Fruit fly (Drosophila melanogaster) whole organism, embryonic: ENCODE results near the gene CG6912.

ENCODE experiments used
- Bteb2 ChIP-seq: fragments of 200-800 bp; sonication (Bioruptor generic); optimal IDR thresholded peaks from 2 replicates; lab custom pipeline; 2016; ENCODE audit warnings: missing biosample characterization, missing genetic modification characterization
- CG11085 ChIP-seq: fragments of 200-800 bp; sonication (Bioruptor generic); IDR thresholded peaks from 2 replicates; pipeline ENCODE4 v1.3.6; 2022; ENCODE audit warnings: missing biosample characterization, missing genetic modification characterization
- CG11093 ChIP-seq: fragments of 200-800 bp; sonication (Bioruptor generic); IDR thresholded peaks from 3 replicates; pipeline ENCODE4 v1.3.6; 2022; ENCODE audit warnings: missing biosample characterization, missing genetic modification characterization
- CG11247 ChIP-seq: fragments of 200-800 bp; sonication (Bioruptor generic); IDR thresholded peaks from 2 replicates; pipeline ENCODE4 v1.3.6; 2022; ENCODE audit warnings: missing biosample characterization, missing genetic modification characterization
- CG11456 ChIP-seq: fragments of 200-800 bp; sonication (Bioruptor generic); IDR thresholded peaks from 3 replicates; pipeline ENCODE4 v1.3.6; 2022; ENCODE audit warnings: missing biosample characterization, missing genetic modification characterization
- CG11696 ChIP-seq: fragments of 200-800 bp; sonication (Bioruptor generic); IDR thresholded peaks from 2 replicates; pipeline ENCODE4 v1.3.6; 2022; ENCODE audit warnings: missing biosample characterization, missing genetic modification characterization
- CG13296 ChIP-seq: fragments of 200-800 bp; sonication (Bioruptor generic); optimal IDR thresholded peaks from 3 replicates; lab custom pipeline; 2018; ENCODE audit warnings: missing biosample characterization, mild to moderate bottlenecking, missing genetic modification characterization
- CG13775 ChIP-seq: fragments of 200-800 bp; sonication (Bioruptor generic); optimal IDR thresholded peaks from 3 replicates; lab custom pipeline; 2017; ENCODE audit warnings: missing biosample characterization, mild to moderate bottlenecking, missing genetic modification characterization
- CG16863 ChIP-seq: fragments of 200-800 bp; sonication (Bioruptor generic); optimal IDR thresholded peaks from 3 replicates; lab custom pipeline; 2016; ENCODE audit warnings: missing biosample characterization, missing genetic modification characterization
- CG17328 ChIP-seq: fragments of 200-800 bp; sonication (Bioruptor generic); IDR thresholded peaks from 2 replicates; pipeline ENCODE4 v1.3.6; 2022; ENCODE audit warnings: missing biosample characterization, missing genetic modification characterization
- CG30431 ChIP-seq: fragments of 200-800 bp; sonication (Bioruptor generic); optimal IDR thresholded peaks from 2 replicates; lab custom pipeline; 2017; ENCODE audit warnings: missing biosample characterization, missing genetic modification characterization
- CG6175 ChIP-seq: fragments of 200-800 bp; sonication (Bioruptor generic); IDR thresholded peaks from 3 replicates; pipeline ENCODE4 v1.3.6; 2022; ENCODE audit warnings: missing biosample characterization, missing genetic modification characterization
- CG6683 ChIP-seq: fragments of 200-800 bp; sonication (Bioruptor generic); optimal IDR thresholded peaks from 2 replicates; lab custom pipeline; 2017; ENCODE audit warnings: missing biosample characterization, mild to moderate bottlenecking, missing genetic modification characterization, missing genetic modification reagents
- CG6765 ChIP-seq: fragments of 200-800 bp; sonication (Bioruptor generic); optimal IDR thresholded peaks from 3 replicates; lab custom pipeline; 2017; ENCODE audit warnings: missing biosample characterization, mild to moderate bottlenecking, missing genetic modification characterization
- CG6854 ChIP-seq: fragments of 200-800 bp; sonication (Bioruptor generic); optimal IDR thresholded peaks from 3 replicates; lab custom pipeline; 2017; ENCODE audit warnings: missing biosample characterization, mild to moderate bottlenecking, missing genetic modification characterization
- CG7556 ChIP-seq: fragments of 200-800 bp; sonication (Bioruptor generic); optimal IDR thresholded peaks from 2 replicates; lab custom pipeline; 2017; ENCODE audit warnings: missing biosample characterization, mild to moderate bottlenecking, missing genetic modification characterization
- CG8924 ChIP-seq: fragments of 200-800 bp; optimal IDR thresholded peaks from 3 replicates; lab custom pipeline; 2019; ENCODE audit warnings: missing biosample characterization, mild to moderate bottlenecking, missing genetic modification characterization, moderate library complexity
- CG9215 ChIP-seq: fragments of 200-800 bp; sonication (Bioruptor generic); IDR thresholded peaks from 2 replicates; pipeline ENCODE4 v1.3.6; 2022; ENCODE audit warnings: missing biosample characterization, missing genetic modification characterization
- CG9876 ChIP-seq: fragments of 200-800 bp; sonication (Bioruptor generic); optimal IDR thresholded peaks from 2 replicates; lab custom pipeline; 2016; ENCODE audit warnings: missing biosample characterization, missing genetic modification characterization
- CG9932 ChIP-seq: fragments of 200-800 bp; sonication (Bioruptor generic); IDR thresholded peaks from 2 replicates; pipeline ENCODE4 v1.3.6; 2022; ENCODE audit warnings: missing biosample characterization, missing genetic modification characterization
- Dad ChIP-seq: fragments of 200-800 bp; sonication (Bioruptor generic); optimal IDR thresholded peaks from 3 replicates; lab custom pipeline; 2016; ENCODE audit warnings: missing biosample characterization, missing genetic modification characterization
- Dbx ChIP-seq: fragments of 200-800 bp; sonication (Bioruptor generic); IDR thresholded peaks from 3 replicates; pipeline ENCODE4 v1.3.6; 2022; ENCODE audit warnings: missing biosample characterization, missing genetic modification characterization
- Dp ChIP-seq: fragments of 200-800 bp; sonication (Bioruptor generic); optimal IDR thresholded peaks from 2 replicates; lab custom pipeline; 2018; ENCODE audit warnings: missing biosample characterization, mild to moderate bottlenecking, missing genetic modification characterization, moderate library complexity
- Ets97D ChIP-seq: fragments of 200-800 bp; sonication (Bioruptor generic); optimal IDR thresholded peaks from 3 replicates; lab custom pipeline; 2016; ENCODE audit warnings: missing biosample characterization, missing genetic modification characterization
- H15 ChIP-seq: fragments of 200-800 bp; sonication (Bioruptor generic); IDR thresholded peaks from 3 replicates; pipeline ENCODE4 v1.3.6; 2022; ENCODE audit warnings: missing biosample characterization, missing genetic modification characterization
- H2.0 ChIP-seq: fragments of 200-800 bp; sonication (Bioruptor generic); IDR thresholded peaks from 2 replicates; pipeline ENCODE4 v1.3.6; 2022; ENCODE audit warnings: missing biosample characterization, missing genetic modification characterization
- HLH3B ChIP-seq: fragments of 200-800 bp; sonication (Bioruptor generic); IDR thresholded peaks from 2 replicates; pipeline ENCODE4 v1.3.6; 2022; ENCODE audit warnings: missing biosample characterization, missing genetic modification characterization
- HLH4C ChIP-seq: fragments of 200-800 bp; sonication (Bioruptor generic); IDR thresholded peaks from 3 replicates; pipeline ENCODE4 v1.3.6; 2022; ENCODE audit warnings: missing biosample characterization, missing genetic modification characterization; ENCODE audit not compliant: partially characterized antibody
- Poxn ChIP-seq: fragments of 200-800 bp; sonication (Bioruptor generic); IDR thresholded peaks from 2 replicates; pipeline ENCODE4 v1.3.6; 2022; ENCODE audit warnings: missing biosample characterization, missing genetic modification characterization
- Ptx1 ChIP-seq: fragments of 200-800 bp; sonication (Bioruptor generic); IDR thresholded peaks from 2 replicates; pipeline ENCODE4 v1.3.6; 2022; ENCODE audit warnings: missing biosample characterization, missing genetic modification characterization
- Rfx ChIP-seq: fragments of 200-800 bp; sonication (Bioruptor generic); IDR thresholded peaks from 2 replicates; pipeline ENCODE4 v1.3.6; 2022; ENCODE audit warnings: missing biosample characterization, missing genetic modification characterization
- TFAM ChIP-seq: fragments of 200-800 bp; sonication (Bioruptor generic); optimal IDR thresholded peaks from 2 replicates; lab custom pipeline; 2017; ENCODE audit warnings: missing biosample characterization, missing genetic modification characterization, inconsistent platforms
- Vsx1 ChIP-seq: fragments of 200-800 bp; sonication (Bioruptor generic); optimal IDR thresholded peaks from 2 replicates; lab custom pipeline; 2017; ENCODE audit warnings: missing biosample characterization, mild to moderate bottlenecking, missing genetic modification characterization, missing genetic modification reagents
- ap ChIP-seq: fragments of 200-800 bp; sonication (Bioruptor generic); IDR thresholded peaks from 2 replicates; pipeline ENCODE4 v1.3.6; 2022; ENCODE audit warnings: missing biosample characterization, missing genetic modification characterization
- az2 ChIP-seq: fragments of 200-800 bp; sonication (Bioruptor generic); optimal IDR thresholded peaks from 3 replicates; lab custom pipeline; 2016; ENCODE audit warnings: missing biosample characterization, missing genetic modification characterization
- cg ChIP-seq: fragments of 200-800 bp; sonication (Bioruptor generic); optimal IDR thresholded peaks from 3 replicates; lab custom pipeline; 2019; ENCODE audit warnings: missing biosample characterization, mild to moderate bottlenecking, missing genetic modification characterization, moderate library complexity
- croc ChIP-seq: fragments of 200-800 bp; sonication (Bioruptor generic); conservative IDR thresholded peaks from 3 replicates; pipeline ENCODE4 v1.3.6; 2022; ENCODE audit warnings: missing biosample characterization, missing genetic modification characterization
- cwo ChIP-seq: fragments of 200-800 bp; sonication (Bioruptor generic); optimal IDR thresholded peaks from 3 replicates; lab custom pipeline; 2017; ENCODE audit warnings: missing biosample characterization, missing genetic modification characterization, mild to moderate bottlenecking, moderate library complexity, missing genetic modification reagents
- danr ChIP-seq: fragments of 200-800 bp; sonication (Bioruptor generic); IDR thresholded peaks from 2 replicates; pipeline ENCODE4 v1.3.6; 2022; ENCODE audit warnings: missing biosample characterization, missing genetic modification characterization
- eve ChIP-seq, 2 experiments: fragments of >200 bp; optimal IDR thresholded peaks; 2 replicates each; lab custom pipeline; 2017; ENCODE audit warnings: missing biosample characterization in 2 of 2, missing genetic modification characterization in 2 of 2
- grau ChIP-seq: fragments of 200-800 bp; optimal IDR thresholded peaks from 3 replicates; lab custom pipeline; 2019; ENCODE audit warnings: missing biosample characterization, mild to moderate bottlenecking, missing genetic modification characterization, moderate library complexity
- gro ChIP-seq: fragments of 200-800 bp; sonication (Bioruptor generic); optimal IDR thresholded peaks from 2 replicates; lab custom pipeline; 2016; ENCODE audit warnings: missing biosample characterization, missing genetic modification characterization
- gsb ChIP-seq: fragments of 200-800 bp; sonication (Bioruptor generic); IDR thresholded peaks from 2 replicates; pipeline ENCODE4 v1.3.6; 2022; ENCODE audit warnings: missing biosample characterization, missing genetic modification characterization
- kay ChIP-seq: fragments of 200-800 bp; sonication (Bioruptor generic); optimal IDR thresholded peaks from 2 replicates; lab custom pipeline; 2016; ENCODE audit warnings: missing biosample characterization, missing genetic modification characterization
- lbe ChIP-seq: fragments of 200-800 bp; sonication (Bioruptor generic); optimal IDR thresholded peaks from 2 replicates; lab custom pipeline; 2016; ENCODE audit warnings: missing biosample characterization, mild to moderate bottlenecking, missing genetic modification characterization
- otp ChIP-seq: fragments of 200-800 bp; sonication (Bioruptor generic); IDR thresholded peaks from 3 replicates; pipeline ENCODE4, ENCODE4 v1.3.6; 2022; ENCODE audit warnings: missing biosample characterization, missing genetic modification characterization
- ranshi ChIP-seq: fragments of 200-800 bp; sonication (Bioruptor generic); IDR thresholded peaks from 2 replicates; pipeline ENCODE4 v1.3.6; 2022; ENCODE audit warnings: missing biosample characterization, missing genetic modification characterization
- row ChIP-seq: fragments of 200-800 bp; sonication (Bioruptor generic); IDR thresholded peaks from 3 replicates; pipeline ENCODE4 v1.3.6; 2022; ENCODE audit warnings: missing biosample characterization, missing genetic modification characterization
- slbo ChIP-seq: fragments of 200-800 bp; sonication (Bioruptor generic); IDR thresholded peaks from 2 replicates; pipeline ENCODE4 v1.3.6; 2022; ENCODE audit warnings: missing biosample characterization, missing genetic modification characterization
- vvl ChIP-seq: fragments of 200-800 bp; sonication (Bioruptor generic); IDR thresholded peaks from 2 replicates; pipeline ENCODE4 v1.3.6; 2022; ENCODE audit warnings: missing biosample characterization, missing genetic modification characterization
- z ChIP-seq: fragments of 200-800 bp; sonication (Bioruptor generic); IDR thresholded peaks from 3 replicates; pipeline ENCODE4 v1.3.6; 2022; ENCODE audit warnings: missing biosample characterization, missing genetic modification characterization

CG6912 gene

dm6 chr3R:15149772-15150512 is 13.1 kb upstream of the CG6912 start, which contains the start of gene Gyc88E (continued):
- TF ChIP-seq CG13296 (GFP tag; lab: Kevin White, UChicago) (peak; percentile 55), CG11093 (GFP tag; lab: Robert Waterston, UW) (0 out of 3 replicates have a peak, but pooled peaks have one; percentile 30), CG9215 (GFP tag; lab: Robert Waterston, UW) (peak; percentile 73), CG11085 (GFP tag; lab: Robert Waterston, UW) (0 out of 2 replicates have a peak, but pooled peaks have one; percentile 11), CG6175 (GFP tag; lab: Robert Waterston, UW) (peak; percentile 28; the same call in 1 of the 3 replicates), vvl (GFP tag; lab: Robert Waterston, UW) (peak; percentile 71), Dad (GFP tag; lab: Kevin White, UChicago) (no peak), cg (GFP tag; lab: Kevin White, UChicago) (peak; percentile 19), Dp (GFP tag; lab: Kevin White, UChicago) (no peak), CG11456 (peak; percentile 67; the same call in 2 of the 3 replicates), TFAM (no peak), row (GFP tag; lab: Robert Waterston, UW) (peak; percentile 65; the same call in 2 of the 3 replicates), gro (GFP tag; lab: Kevin White, UChicago) (no peak), cwo (GFP tag; lab: Kevin White, UChicago) (peak; percentile 16), H15 (GFP tag; lab: Robert Waterston, UW) (no peak), HLH3B (peak; percentile 38), HLH4C (GFP tag; lab: Robert Waterston, UW) (no peak), CG13775 (GFP tag; lab: Kevin White, UChicago) (no peak), Dbx (GFP tag; lab: Robert Waterston, UW) (0 out of 3 replicates have a peak, but pooled peaks have one; percentile 50), Poxn (GFP tag; lab: Robert Waterston, UW) (no peak), slbo (0 out of 2 replicates have a peak, but pooled peaks have one; percentile 36), Vsx1 (GFP tag; lab: Kevin White, UChicago) (no peak), Bteb2 (GFP tag; lab: Kevin White, UChicago) (no peak), CG11696 (peak; percentile 62), az2 (GFP tag; lab: Kevin White, UChicago) (no peak), CG9932 (GFP tag; lab: Robert Waterston, UW) (peak; percentile 30; the same call in 1 of the 2 replicates), Ets97D (no peak), CG6854 (GFP tag; lab: Kevin White, UChicago) (no peak), CG8924 (no peak), eve (GFP tag; optimal IDR thresholded peaks at IDR 0.05; lab: Kevin White, UChicago) (no peak), H2.0 (no peak), Ptx1 (GFP tag; lab: Robert Waterston, UW) (peak; percentile 77), CG7556 (GFP tag; lab: Kevin White, UChicago) (peak; percentile 49), CG6765 (GFP tag; lab: Kevin White, UChicago) (no peak), danr (GFP tag; lab: Robert Waterston, UW) (peak; percentile 30; the same call in 1 of the 2 replicates), croc (peak; percentile 26; the same call in 1 of the 3 replicates), kay (GFP tag; lab: Kevin White, UChicago) (no peak), z (no peak), lbe (no peak), CG17328 (no peak), CG11247 (GFP tag; lab: Robert Waterston, UW) (peak; percentile 67), grau (no peak), Rfx (GFP tag; lab: Robert Waterston, UW) (peak; percentile 69), ap (GFP tag; lab: Robert Waterston, UW) (peak; percentile 38; the same call in 1 of the 2 replicates), gsb (peak; percentile 36; the same call in 1 of the 2 replicates), CG16863 (GFP tag; lab: Kevin White, UChicago) (no peak), otp (GFP tag; lab: Robert Waterston, UW) (no peak), CG30431 (GFP tag; lab: Kevin White, UChicago) (no peak), ranshi (GFP tag; lab: Robert Waterston, UW) (peak; percentile 46; the same call in 1 of the 2 replicates), CG6683 (no peak), CG9876 (no peak)
